Worm (Caenorhabditis elegans) whole organism, L3 larva: ENCODE measurements around the gene M7.8.

Experiments used
- ceh-9 ChIP-seq: sonication (generic microtip); optimal IDR thresholded peaks from 2 replicates; lab custom pipeline; 2018; ENCODE audit warnings: missing biosample characterization, missing genetic modification characterization
- elt-1 ChIP-seq: fragments of 150-350 bp; optimal IDR thresholded peaks from 2 replicates; lab custom pipeline; 2014; ENCODE audit warnings: missing biosample characterization, missing genetic modification characterization
- lin-15B ChIP-seq: fragments of 150-350 bp; optimal IDR thresholded peaks from 2 replicates; lab custom pipeline; 2014; ENCODE audit warnings: missing biosample characterization, missing genetic modification characterization
- lin-39 ChIP-seq: fragments of 150-350 bp; optimal IDR thresholded peaks from 2 replicates; lab custom pipeline; 2018; ENCODE audit warnings: missing biosample characterization, missing genetic modification reagents, missing genetic modification characterization
- snpc-4 ChIP-seq: fragments of 150-350 bp; optimal IDR thresholded peaks from 2 replicates; lab custom pipeline; 2014; ENCODE audit warnings: missing biosample characterization, missing genetic modification characterization
- unc-39 ChIP-seq: sonication (generic microtip); optimal IDR thresholded peaks from 4 replicates; lab custom pipeline; 2017; ENCODE audit warnings: missing biosample characterization, missing genetic modification characterization
- unc-62 ChIP-seq: fragments of 150-350 bp; sonication (generic microtip); optimal IDR thresholded peaks from 4 replicates; lab custom pipeline; 2014; ENCODE audit warnings: missing biosample characterization, missing genetic modification reagents, missing genetic modification characterization

DNA sequence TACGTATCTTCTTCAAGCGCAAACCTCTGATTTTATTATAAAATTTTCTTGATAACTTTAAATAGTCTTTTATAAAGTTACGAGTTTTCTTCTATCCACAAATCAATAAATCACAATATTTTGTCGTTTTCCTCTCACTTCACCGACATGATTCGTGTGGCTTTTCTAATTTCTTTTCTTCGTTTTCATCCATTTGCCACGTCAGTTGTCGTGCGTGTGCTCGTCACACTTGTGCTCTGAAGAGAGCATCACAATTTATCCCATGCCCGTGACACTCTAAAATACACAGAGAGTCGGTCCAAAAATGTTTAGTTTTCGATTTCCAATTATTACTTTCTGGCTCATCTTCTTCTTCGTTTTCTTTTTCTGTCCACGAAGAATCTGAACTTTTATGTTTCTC is 17.0 kb upstream of the M7.8 start:
- TF ChIP-seq lin-39 (tag; lab: Kevin White, UChicago) (no peak), unc-62 (GFP tag; lab: Kevin White, UChicago) (no peak), lin-15B (tag; lab: Kevin White, UChicago) (no peak), unc-39 (tag; lab: Kevin White, UChicago) (no peak), snpc-4 (tag; lab: Kevin White, UChicago) (no peak), elt-1 (no peak), ceh-9 (tag; lab: Kevin White, UChicago) (no peak)
